Worm (Caenorhabditis elegans): ENCODE data around the gene F10E9.11.

DNA sequence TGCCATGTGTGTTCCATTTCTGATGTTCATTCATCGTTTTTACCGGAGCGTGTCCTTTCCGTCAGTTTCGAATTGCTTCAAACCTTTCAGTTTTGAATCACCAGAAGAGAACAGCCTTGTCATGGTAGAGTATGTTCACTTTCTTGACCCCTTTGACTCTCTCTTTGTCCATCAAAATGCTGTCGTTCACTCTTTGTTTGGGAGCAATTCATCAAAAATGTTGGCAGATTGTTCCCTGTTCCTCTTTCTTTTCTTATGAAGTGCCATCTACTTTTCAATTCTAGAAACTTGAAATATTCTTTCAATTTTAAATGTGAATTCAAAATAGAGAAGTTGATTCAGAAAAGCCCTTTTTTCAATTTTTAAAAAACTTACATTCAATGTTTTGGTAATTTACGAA lies 37.8 kb downstream of the F10E9.11 start:
- TF ChIP-seq ceh-82 (tag; optimal IDR thresholded peaks at IDR 0.05) (no peak), ZK546.5 (tag; optimal IDR thresholded peaks at IDR 0.05) (no peak), aly-2 (tag; optimal IDR thresholded peaks at IDR 0.05) (no peak), ztf-4 (tag; optimal IDR thresholded peaks at IDR 0.05) (no peak), zag-1 (tag; optimal IDR thresholded peaks at IDR 0.05) (no peak), lin-13 (GFP tag; optimal IDR thresholded peaks at IDR 0.05) (no peak)

Measured in whole organism, L2 larva.